Fruit fly (Drosophila melanogaster) whole organism, embryonic: ENCODE data around the gene Zw.

Experiments used
- Asciz ChIP-seq: fragments of 200-800 bp; sonication (Bioruptor generic); optimal IDR thresholded peaks from 2 replicates; lab custom pipeline; 2017; ENCODE audit warnings: missing biosample characterization, mild to moderate bottlenecking, missing genetic modification characterization, missing genetic modification reagents
- Atf3 ChIP-seq: fragments of 200-800 bp; sonication (Bioruptor generic); optimal IDR thresholded peaks from 3 replicates; lab custom pipeline; 2016; ENCODE audit warnings: missing biosample characterization, missing genetic modification characterization
- CG10366 ChIP-seq: fragments of 200-800 bp; sonication (Bioruptor generic); IDR thresholded peaks from 2 replicates; pipeline ENCODE4 v1.3.6; 2022; ENCODE audit warnings: missing biosample characterization, missing genetic modification characterization
- CG11398 ChIP-seq: fragments of 200-800 bp; sonication (Bioruptor generic); optimal IDR thresholded peaks from 2 replicates; lab custom pipeline; 2016; ENCODE audit warnings: missing biosample characterization, missing genetic modification characterization
- CG11696 ChIP-seq: fragments of 200-800 bp; sonication (Bioruptor generic); IDR thresholded peaks from 2 replicates; pipeline ENCODE4 v1.3.6; 2022; ENCODE audit warnings: missing biosample characterization, missing genetic modification characterization
- CG12071 ChIP-seq: fragments of 200-800 bp; sonication (Bioruptor generic); optimal IDR thresholded peaks from 3 replicates; lab custom pipeline; 2018; ENCODE audit warnings: missing biosample characterization, mild to moderate bottlenecking, missing genetic modification characterization
- CG12299 ChIP-seq: fragments of 200-800 bp; sonication (Bioruptor generic); optimal IDR thresholded peaks from 2 replicates; lab custom pipeline; 2018; ENCODE audit warnings: missing biosample characterization, mild to moderate bottlenecking, missing genetic modification characterization
- CG13287 ChIP-seq: fragments of 200-800 bp; sonication (Bioruptor generic); IDR thresholded peaks from 2 replicates; pipeline ENCODE4 v1.3.6; 2022; ENCODE audit warnings: missing biosample characterization, missing genetic modification characterization; ENCODE audit not compliant: partially characterized antibody
- CG13296 ChIP-seq: fragments of 200-800 bp; sonication (Bioruptor generic); optimal IDR thresholded peaks from 3 replicates; lab custom pipeline; 2018; ENCODE audit warnings: missing biosample characterization, mild to moderate bottlenecking, missing genetic modification characterization
- CG13624 ChIP-seq: fragments of 200-800 bp; sonication (Bioruptor generic); optimal IDR thresholded peaks from 2 replicates; lab custom pipeline; 2016; ENCODE audit warnings: missing biosample characterization, missing genetic modification characterization
- CG16863 ChIP-seq: fragments of 200-800 bp; sonication (Bioruptor generic); optimal IDR thresholded peaks from 3 replicates; lab custom pipeline; 2016; ENCODE audit warnings: missing biosample characterization, missing genetic modification characterization
- CG17328 ChIP-seq: fragments of 200-800 bp; sonication (Bioruptor generic); IDR thresholded peaks from 2 replicates; pipeline ENCODE4 v1.3.6; 2022; ENCODE audit warnings: missing biosample characterization, missing genetic modification characterization
- CG2129 ChIP-seq: fragments of 200-800 bp; sonication (Bioruptor generic); IDR thresholded peaks from 2 replicates; pipeline ENCODE4 v1.3.6; 2022; ENCODE audit warnings: missing biosample characterization, missing genetic modification characterization; ENCODE audit not compliant: partially characterized antibody
- CG32532 ChIP-seq: fragments of 200-800 bp; sonication (Bioruptor generic); IDR thresholded peaks from 2 replicates; pipeline ENCODE4 v1.3.6; 2022; ENCODE audit warnings: missing biosample characterization, missing genetic modification characterization
- CG3726 ChIP-seq: fragments of 200-800 bp; sonication (Bioruptor generic); IDR thresholded peaks from 3 replicates; pipeline ENCODE4, ENCODE4 v1.3.6; 2022; ENCODE audit warnings: missing biosample characterization, missing genetic modification characterization
- CG4360 ChIP-seq: fragments of 200-800 bp; sonication (Bioruptor generic); IDR thresholded peaks from 2 replicates; pipeline ENCODE4 v1.3.6; 2022; ENCODE audit warnings: missing biosample characterization, missing genetic modification characterization
- CG6272 ChIP-seq: fragments of 200-800 bp; sonication (Bioruptor generic); IDR thresholded peaks from 2 replicates; pipeline ENCODE4 v1.3.6; 2022; ENCODE audit warnings: missing biosample characterization, missing genetic modification characterization
- CG7372 ChIP-seq: fragments of 200-800 bp; sonication (Bioruptor generic); IDR thresholded peaks from 2 replicates; pipeline ENCODE4 v1.3.6; 2022; ENCODE audit warnings: missing biosample characterization, missing genetic modification characterization
- CG7786 ChIP-seq: fragments of 200-800 bp; sonication (Bioruptor generic); optimal IDR thresholded peaks from 2 replicates; lab custom pipeline; 2016; ENCODE audit warnings: missing biosample characterization, missing genetic modification characterization
- CG8944 ChIP-seq: fragments of 200-800 bp; sonication (Bioruptor generic); optimal IDR thresholded peaks from 3 replicates; lab custom pipeline; 2016; ENCODE audit warnings: missing biosample characterization, missing genetic modification characterization
- CG9932 ChIP-seq: fragments of 200-800 bp; sonication (Bioruptor generic); IDR thresholded peaks from 2 replicates; pipeline ENCODE4 v1.3.6; 2022; ENCODE audit warnings: missing biosample characterization, missing genetic modification characterization
- D ChIP-seq, 2 experiments: fragments of 200-800 bp in 1 of 2; fragments of >200 bp in 1 of 2; sonication (Bioruptor generic) in 1 of 2; optimal IDR thresholded peaks; 2 replicates in 1 of 2; 3 replicates in 1 of 2; lab custom pipeline; 2017; ENCODE audit warnings: mild to moderate bottlenecking in 1 of 2, missing biosample characterization in 1 of 2, missing genetic modification characterization in 1 of 2, missing genetic modification reagents in 1 of 2
- Dfd ChIP-seq, 2 experiments: fragments of >200 bp; optimal IDR thresholded peaks; 2 replicates each; lab custom pipeline; 2017; ENCODE audit warnings: missing biosample characterization in 2 of 2, missing genetic modification characterization in 2 of 2
- E2f1 ChIP-seq: fragments of 200-800 bp; sonication (Bioruptor generic); IDR thresholded peaks from 2 replicates; pipeline ENCODE4 v1.3.6; 2022; ENCODE audit warnings: missing biosample characterization, missing genetic modification characterization
- E2f2 ChIP-seq: fragments of 200-800 bp; sonication (Bioruptor generic); IDR thresholded peaks from 2 replicates; pipeline ENCODE4 v1.3.6; 2022; ENCODE audit warnings: missing biosample characterization, missing genetic modification characterization
- Ets97D ChIP-seq: fragments of 200-800 bp; sonication (Bioruptor generic); optimal IDR thresholded peaks from 3 replicates; lab custom pipeline; 2016; ENCODE audit warnings: missing biosample characterization, missing genetic modification characterization
- HHEX ChIP-seq: fragments of 200-800 bp; sonication (Bioruptor generic); optimal IDR thresholded peaks from 3 replicates; lab custom pipeline; 2017; ENCODE audit warnings: missing biosample characterization, mild to moderate bottlenecking, missing genetic modification characterization, missing genetic modification reagents
- Lpt ChIP-seq: fragments of >200 bp; optimal IDR thresholded peaks from 2 replicates; lab custom pipeline; 2018; ENCODE audit warnings: missing biosample characterization, missing genetic modification characterization
- Nf-YA ChIP-seq: fragments of 200-800 bp; sonication (Bioruptor generic); IDR thresholded peaks from 2 replicates; pipeline ENCODE4 v1.3.6; 2022; ENCODE audit warnings: missing biosample characterization, missing genetic modification characterization
- Opbp ChIP-seq: fragments of 200-800 bp; sonication (Bioruptor generic); IDR thresholded peaks from 3 replicates; pipeline ENCODE4 v1.3.6; 2022; ENCODE audit warnings: missing biosample characterization, missing genetic modification characterization; ENCODE audit not compliant: partially characterized antibody
- Ptx1 ChIP-seq: fragments of 200-800 bp; sonication (Bioruptor generic); IDR thresholded peaks from 2 replicates; pipeline ENCODE4 v1.3.6; 2022; ENCODE audit warnings: missing biosample characterization, missing genetic modification characterization
- Side ChIP-seq: fragments of 200-800 bp; sonication (Bioruptor generic); optimal IDR thresholded peaks from 2 replicates; lab custom pipeline; 2016; ENCODE audit warnings: missing biosample characterization, missing genetic modification characterization
- Ssrp ChIP-seq: fragments of 200-800 bp; sonication (Bioruptor generic); optimal IDR thresholded peaks from 2 replicates; lab custom pipeline; 2018; ENCODE audit warnings: missing biosample characterization, mild to moderate bottlenecking, missing genetic modification characterization, moderate library complexity
- Trl ChIP-seq, 3 experiments: fragments of >200 bp in 2 of 3; fragments of 200-800 bp in 1 of 3; sonication (Bioruptor generic) in 1 of 3; optimal IDR thresholded peaks; 2 replicates in 1 of 3; 3 replicates in 2 of 3; lab custom pipeline; 2016 to 2017; ENCODE audit warnings: missing biosample characterization in 1 of 3, missing genetic modification characterization in 1 of 3
- Usf ChIP-seq: fragments of 200-800 bp; sonication (Bioruptor generic); optimal IDR thresholded peaks from 2 replicates; lab custom pipeline; 2017; ENCODE audit warnings: missing genotype, missing biosample characterization, missing genetic modification characterization
- al ChIP-seq: fragments of 200-800 bp; sonication (Bioruptor generic); IDR thresholded peaks from 2 replicates; pipeline ENCODE4 v1.3.6; 2022; ENCODE audit warnings: missing biosample characterization, missing genetic modification characterization
- bbx ChIP-seq: fragments of 200-800 bp; sonication (Bioruptor generic); IDR thresholded peaks from 2 replicates; pipeline ENCODE4 v1.3.6; 2022; ENCODE audit warnings: missing biosample characterization, missing genetic modification characterization; ENCODE audit not compliant: partially characterized antibody
- crc ChIP-seq: fragments of 200-800 bp; sonication (Bioruptor generic); optimal IDR thresholded peaks from 2 replicates; lab custom pipeline; 2016; ENCODE audit warnings: missing biosample characterization, missing genetic modification characterization
- disco-r ChIP-seq: fragments of 200-800 bp; sonication (Bioruptor generic); optimal IDR thresholded peaks from 2 replicates; lab custom pipeline; 2016; ENCODE audit warnings: missing biosample characterization, missing genetic modification characterization
- ftz-f1 ChIP-seq: fragments of 200-800 bp; sonication (Bioruptor generic); optimal IDR thresholded peaks from 2 replicates; lab custom pipeline; 2016; ENCODE audit warnings: missing biosample characterization, missing genetic modification characterization
- fu2 ChIP-seq: fragments of 200-800 bp; sonication (Bioruptor generic); optimal IDR thresholded peaks from 2 replicates; lab custom pipeline; 2016; ENCODE audit warnings: missing biosample characterization, missing genetic modification characterization
- kay ChIP-seq: fragments of 200-800 bp; sonication (Bioruptor generic); optimal IDR thresholded peaks from 2 replicates; lab custom pipeline; 2016; ENCODE audit warnings: missing biosample characterization, missing genetic modification characterization
- lmd ChIP-seq: fragments of 200-800 bp; sonication (Bioruptor generic); IDR thresholded peaks from 2 replicates; pipeline ENCODE4 v1.3.6; 2022; ENCODE audit warnings: missing biosample characterization, missing genetic modification characterization
- mam ChIP-seq: fragments of 200-800 bp; sonication (Bioruptor generic); optimal IDR thresholded peaks from 3 replicates; lab custom pipeline; 2016; ENCODE audit warnings: missing biosample characterization, missing genetic modification characterization
- nmo ChIP-seq: fragments of 200-800 bp; sonication (Bioruptor generic); optimal IDR thresholded peaks from 2 replicates; lab custom pipeline; 2018; ENCODE audit warnings: missing biosample characterization, mild to moderate bottlenecking, missing genetic modification characterization, moderate library complexity
- pita ChIP-seq: fragments of 200-800 bp; sonication (Bioruptor generic); optimal IDR thresholded peaks from 2 replicates; lab custom pipeline; 2017; ENCODE audit warnings: missing biosample characterization, mild to moderate bottlenecking, missing genetic modification characterization
- ro ChIP-seq: fragments of 200-800 bp; sonication (Bioruptor generic); IDR thresholded peaks from 2 replicates; pipeline ENCODE4 v1.3.6; 2022; ENCODE audit warnings: missing biosample characterization, missing genetic modification characterization
- seq ChIP-seq: fragments of 200-800 bp; sonication (Bioruptor generic); IDR thresholded peaks from 2 replicates; pipeline ENCODE4 v1.3.6; 2022; ENCODE audit warnings: missing biosample characterization, missing genetic modification characterization
- tgo ChIP-seq: fragments of 200-800 bp; sonication (Bioruptor generic); IDR thresholded peaks from 3 replicates; pipeline ENCODE4 v1.3.6; 2022; ENCODE audit warnings: missing biosample characterization, missing genetic modification characterization
- tin ChIP-seq: fragments of 200-800 bp; sonication (Bioruptor generic); optimal IDR thresholded peaks from 3 replicates; lab custom pipeline; 2016; ENCODE audit warnings: missing biosample characterization, missing genetic modification characterization
- tup ChIP-seq: fragments of 200-800 bp; sonication (Bioruptor generic); optimal IDR thresholded peaks from 2 replicates; lab custom pipeline; 2016; ENCODE audit warnings: missing biosample characterization, mild to moderate bottlenecking, missing genetic modification characterization, moderate library complexity

Zw gene

dm6 chrX:19666991-19667409, at the start of gene Zw (continued):
- TF ChIP-seq Opbp (GFP tag; lab: Robert Waterston, UW) (peak; percentile 80), CG10366 (peak; percentile 52), CG13624 (peak; percentile 10), E2f2 (GFP tag; lab: Robert Waterston, UW) (peak; percentile 35; the same call in 1 of the 2 replicates), Asciz (no peak), CG11696 (GFP tag; lab: Robert Waterston, UW) (no peak), disco-r (GFP tag; lab: Kevin White, UChicago) (no peak), Dfd (GFP tag; optimal IDR thresholded peaks at IDR 0.05; lab: Kevin White, UChicago) (no peak), ro (GFP tag; lab: Robert Waterston, UW) (no peak), Ets97D (GFP tag; lab: Kevin White, UChicago) (no peak), CG7372 (0 out of 2 replicates have a peak, but pooled peaks have one; percentile 34), pita (GFP tag; lab: Kevin White, UChicago) (no peak), CG16863 (peak; percentile 47), D (optimal IDR thresholded peaks at IDR 0.05; lab: Kevin White, UChicago) (no peak), D (GFP tag; optimal IDR thresholded peaks at IDR 0.05; lab: Kevin White, UChicago) (no peak), CG32532 (peak; percentile 80), al (GFP tag; lab: Robert Waterston, UW) (peak; percentile 46; the same call in 1 of the 2 replicates), CG12299 (tag; lab: Kevin White, UChicago) (no peak), seq (peak; percentile 33; the same call in 1 of the 2 replicates), tin (GFP tag; lab: Kevin White, UChicago) (peak; percentile 56), CG9932 (GFP tag; lab: Robert Waterston, UW) (peak; percentile 88), crc (GFP tag; lab: Kevin White, UChicago) (no peak), CG12071 (peak; percentile 9), Usf (peak; percentile 35), CG7786 (GFP tag; lab: Kevin White, UChicago) (peak; percentile 49), Lpt (GFP tag; lab: Kevin White, UChicago) (no peak), HHEX (GFP tag; lab: Kevin White, UChicago) (peak; percentile 19), mam (peak; percentile 61), CG13287 (GFP tag; lab: Robert Waterston, UW) (peak; percentile 27; the same call in 1 of the 2 replicates), CG6272 (GFP tag; lab: Robert Waterston, UW) (peak; percentile 34; the same call in 1 of the 2 replicates), kay (GFP tag; lab: Kevin White, UChicago) (no peak), CG17328 (GFP tag; lab: Robert Waterston, UW) (peak; percentile 37; the same call in 1 of the 2 replicates), E2f1 (GFP tag; lab: Robert Waterston, UW) (peak; percentile 38; the same call in 1 of the 2 replicates), CG8944 (GFP tag; lab: Kevin White, UChicago) (peak; percentile 13), lmd (GFP tag; lab: Robert Waterston, UW) (peak; percentile 47; the same call in 1 of the 2 replicates), tup (GFP tag; lab: Kevin White, UChicago) (no peak), CG3726 (GFP tag; lab: Robert Waterston, UW) (no peak), Trl (optimal IDR thresholded peaks at IDR 0.05; lab: Kevin White, UChicago) (no peak), Trl (GFP tag; optimal IDR thresholded peaks at IDR 0.05; lab: Kevin White, UChicago) (peak; percentile 47), Side (GFP tag; lab: Kevin White, UChicago) (peak; percentile 24), Atf3 (peak; percentile 6), nmo (GFP tag; lab: Kevin White, UChicago) (peak; percentile 46), ftz-f1 (GFP tag; lab: Kevin White, UChicago) (no peak), Ptx1 (GFP tag; lab: Robert Waterston, UW) (peak; percentile 73), bbx (GFP tag; lab: Robert Waterston, UW) (peak; percentile 61), CG4360 (peak; percentile 80), tgo (GFP tag; lab: Robert Waterston, UW) (peak; percentile 67), fu2 (GFP tag; lab: Kevin White, UChicago) (peak; percentile 30), Nf-YA (GFP tag; lab: Robert Waterston, UW) (no peak), CG2129 (GFP tag; lab: Robert Waterston, UW) (no peak), CG11398 (no peak), CG13296 (GFP tag; lab: Kevin White, UChicago) (peak; percentile 28), Ssrp (peak; percentile 29)
